Worm (Caenorhabditis elegans) whole organism, early embryonic: Measurements from ENCODE around the gene gcn-1.

ENCODE experiments used
- B0310.2 ChIP-seq: sonication (generic microtip); optimal IDR thresholded peaks from 2 replicates; lab custom pipeline; 2016; ENCODE audit warnings: mild to moderate bottlenecking, missing genetic modification characterization, missing compliant biosample characterization
- F13C5.2 ChIP-seq: sonication (generic microtip); optimal IDR thresholded peaks from 2 replicates; lab custom pipeline; 2017; ENCODE audit warnings: mild to moderate bottlenecking, missing genetic modification characterization, inconsistent platforms, missing compliant biosample characterization
- aly-1 ChIP-seq: sonication (generic microtip); optimal IDR thresholded peaks from 2 replicates; lab custom pipeline; 2016; ENCODE audit warnings: missing genetic modification characterization, missing compliant biosample characterization
- ama-1 ChIP-seq: fragments of 150-350 bp; optimal IDR thresholded peaks from 2 replicates; lab custom pipeline; 2014
- ceh-36 ChIP-seq: sonication (generic microtip); optimal IDR thresholded peaks from 2 replicates; lab custom pipeline; 2016; ENCODE audit warnings: missing genetic modification characterization, inconsistent platforms, missing compliant biosample characterization
- flt-1 ChIP-seq: fragments of 200-800 bp; sonication (Bioruptor generic); IDR thresholded peaks from 2 replicates; pipeline ENCODE4 v1.3.6; 2022; ENCODE audit warnings: missing genetic modification characterization, missing compliant biosample characterization
- hmg-4 ChIP-seq: fragments of 200-800 bp; sonication (Bioruptor generic); optimal IDR thresholded peaks from 2 replicates; lab custom pipeline; 2018; ENCODE audit warnings: mild to moderate bottlenecking, missing genetic modification characterization, missing compliant biosample characterization
- hnd-1 ChIP-seq: sonication (generic microtip); optimal IDR thresholded peaks from 2 replicates; lab custom pipeline; 2016; ENCODE audit warnings: missing genetic modification characterization, missing compliant biosample characterization
- pes-1 ChIP-seq: fragments of 200-800 bp; sonication (Bioruptor generic); IDR thresholded peaks from 2 replicates; pipeline ENCODE4 v1.3.6; 2022; ENCODE audit warnings: missing genetic modification reagents, missing genetic modification characterization, missing compliant biosample characterization
- tra-4 ChIP-seq: sonication (generic microtip); optimal IDR thresholded peaks from 2 replicates; lab custom pipeline; 2017; ENCODE audit warnings: missing genetic modification characterization, missing compliant biosample characterization

- TF ChIP-seq pes-1 (GFP tag; lab: Robert Waterston, UW) (no peak), hmg-4 (GFP tag; lab: Kevin White, UChicago) (no peak), flt-1 (no peak), ama-1 (lab: Kevin White, UChicago) (no peak), B0310.2 (tag; lab: Kevin White, UChicago) (no peak), tra-4 (tag; lab: Kevin White, UChicago) (no peak), F13C5.2 (tag; lab: Kevin White, UChicago) (no peak), ceh-36 (tag; lab: Kevin White, UChicago) (no peak), aly-1 (tag; lab: Kevin White, UChicago) (no peak), hnd-1 (tag; lab: Kevin White, UChicago) (no peak)
Measured at ce11 chrIII:2239587-2240144, 87.9 kb downstream of the gcn-1 start, which contains the start of gene C39B5.10.
